Fruit fly (Drosophila melanogaster) Kc167 (cell line): ENCODE results near the gene CG3706.

Experiments
- Sin3A ChIP-seq: fragments of >200 bp; optimal IDR thresholded peaks from 2 replicates; lab custom pipeline; 2018; ENCODE audit warnings: missing external identifiers
- h ChIP-seq: fragments of >200 bp; optimal IDR thresholded peaks from 3 replicates; lab custom pipeline; 2018; ENCODE audit warnings: missing external identifiers
- psq ChIP-seq: fragments of >200 bp; optimal IDR thresholded peaks from 2 replicates; lab custom pipeline; 2017; ENCODE audit warnings: missing external identifiers
- ttk ChIP-seq: sonication (Bioruptor generic); optimal IDR thresholded peaks from 2 replicates; lab custom pipeline; 2017; ENCODE audit warnings: missing external identifiers

DNA sequence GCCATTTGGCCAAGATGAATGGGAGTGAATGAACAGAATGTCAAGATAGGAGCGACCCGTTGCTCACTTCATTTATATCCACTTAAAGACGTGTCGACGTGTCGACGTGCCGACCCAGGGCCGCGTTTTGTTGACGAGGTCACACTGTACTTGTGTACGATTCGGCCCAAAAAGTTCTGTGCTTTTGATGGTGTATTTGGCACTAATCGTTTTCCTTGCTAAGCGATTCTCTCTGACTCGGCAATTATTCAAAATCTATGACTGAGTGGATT is 15.9 kb upstream of the CG3706 start:
- TF ChIP-seq psq (lab: Kevin White, UChicago) (no peak), Sin3A (lab: Kevin White, UChicago) (no peak), h (lab: Kevin White, UChicago) (no peak), ttk (lab: Kevin White, UChicago) (no peak)
